Worm (Caenorhabditis elegans) whole organism, early embryonic: ENCODE results near the gene C25H3.1.

Source experiments
- B0310.2 ChIP-seq: sonication (generic microtip); optimal IDR thresholded peaks from 2 replicates; lab custom pipeline; 2016; ENCODE audit warnings: mild to moderate bottlenecking, missing genetic modification characterization, missing compliant biosample characterization
- F13C5.2 ChIP-seq: sonication (generic microtip); optimal IDR thresholded peaks from 2 replicates; lab custom pipeline; 2017; ENCODE audit warnings: mild to moderate bottlenecking, missing genetic modification characterization, inconsistent platforms, missing compliant biosample characterization
- aly-1 ChIP-seq: sonication (generic microtip); optimal IDR thresholded peaks from 2 replicates; lab custom pipeline; 2016; ENCODE audit warnings: missing genetic modification characterization, missing compliant biosample characterization
- ama-1 ChIP-seq: fragments of 150-350 bp; optimal IDR thresholded peaks from 2 replicates; lab custom pipeline; 2014
- ceh-13 ChIP-seq: fragments of 200-800 bp; sonication (Bioruptor generic); optimal IDR thresholded peaks from 2 replicates; lab custom pipeline; 2018; ENCODE audit warnings: mild to moderate bottlenecking, missing genetic modification characterization, missing compliant biosample characterization
- ceh-36 ChIP-seq: sonication (generic microtip); optimal IDR thresholded peaks from 2 replicates; lab custom pipeline; 2016; ENCODE audit warnings: missing genetic modification characterization, inconsistent platforms, missing compliant biosample characterization
- ets-7 ChIP-seq: sonication (generic microtip); optimal IDR thresholded peaks from 2 replicates; lab custom pipeline; 2016; ENCODE audit warnings: missing genotype, missing genetic modification characterization, missing compliant biosample characterization
- flt-1 ChIP-seq: fragments of 200-800 bp; sonication (Bioruptor generic); IDR thresholded peaks from 2 replicates; pipeline ENCODE4 v1.3.6; 2022; ENCODE audit warnings: missing genetic modification characterization, missing compliant biosample characterization
- hmbx-1 ChIP-seq: sonication (generic microtip); optimal IDR thresholded peaks from 2 replicates; lab custom pipeline; 2016; ENCODE audit warnings: mild to moderate bottlenecking, missing genetic modification characterization, missing compliant biosample characterization
- hmg-4 ChIP-seq: fragments of 200-800 bp; sonication (Bioruptor generic); optimal IDR thresholded peaks from 2 replicates; lab custom pipeline; 2018; ENCODE audit warnings: mild to moderate bottlenecking, missing genetic modification characterization, missing compliant biosample characterization
- hnd-1 ChIP-seq: sonication (generic microtip); optimal IDR thresholded peaks from 2 replicates; lab custom pipeline; 2016; ENCODE audit warnings: missing genetic modification characterization, missing compliant biosample characterization
- pes-1 ChIP-seq: fragments of 200-800 bp; sonication (Bioruptor generic); IDR thresholded peaks from 2 replicates; pipeline ENCODE4 v1.3.6; 2022; ENCODE audit warnings: missing genetic modification reagents, missing genetic modification characterization, missing compliant biosample characterization
- scrt-1 ChIP-seq: fragments of 200-800 bp; sonication (Bioruptor generic); IDR thresholded peaks from 2 replicates; pipeline ENCODE4 v1.3.6; 2022; ENCODE audit warnings: missing genetic modification characterization, missing compliant biosample characterization
- sea-1 ChIP-seq: fragments of 200-800 bp; sonication (Bioruptor generic); conservative IDR thresholded peaks from 2 replicates; pipeline ENCODE4 v1.3.6; 2022; ENCODE audit warnings: missing genetic modification characterization, missing compliant biosample characterization
- tbx-11 ChIP-seq: fragments of 200-800 bp; sonication (Bioruptor generic); IDR thresholded peaks from 2 replicates; pipeline ENCODE4 v1.3.6; 2022; ENCODE audit warnings: missing genetic modification characterization, missing compliant biosample characterization
- tbx-37 ChIP-seq: fragments of 200-800 bp; sonication (Bioruptor generic); conservative IDR thresholded peaks from 2 replicates; pipeline ENCODE4 v1.3.6; 2022; ENCODE audit warnings: missing genetic modification reagents, missing genetic modification characterization, missing compliant biosample characterization
- tra-4 ChIP-seq: sonication (generic microtip); optimal IDR thresholded peaks from 2 replicates; lab custom pipeline; 2017; ENCODE audit warnings: missing genetic modification characterization, missing compliant biosample characterization

Gene C25H3.1

DNA sequence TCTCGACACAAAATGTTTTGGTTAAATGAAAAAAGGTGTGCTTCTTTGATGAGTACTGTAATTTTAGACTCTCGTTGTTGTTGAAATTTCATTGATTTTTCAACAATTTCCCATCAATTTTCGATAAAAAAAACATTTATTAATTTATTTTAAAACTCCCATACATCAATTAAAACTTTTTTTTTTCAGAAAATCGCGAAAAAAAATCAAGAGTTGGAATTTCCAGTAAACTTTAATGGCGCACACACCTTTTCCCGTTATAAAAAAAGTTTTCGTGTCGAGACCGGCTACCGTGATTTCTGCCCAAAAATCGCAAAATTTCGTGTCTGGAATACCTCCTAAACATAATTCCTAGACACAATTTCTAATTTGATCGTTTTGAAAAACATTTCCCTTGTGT is 4.1 kb upstream of the C25H3.1 start, which contains the start of gene C25H3.14:
Gene C25H3.14 (plus strand): TSS at position 301 of the 400 bp plus-strand sequence.
- no peak for TF ChIP-seq aly-1 (tag; lab: Kevin White, UChicago)
- TF ChIP-seq pes-1 (GFP tag; lab: Robert Waterston, UW) = no peak
- TF ChIP-seq F13C5.2 = no peak
- TF ChIP-seq ceh-13 (GFP tag; lab: Kevin White, UChicago) = no peak
- no peak for TF ChIP-seq ets-7 (tag; lab: Kevin White, UChicago)
- no peak for TF ChIP-seq scrt-1 (GFP tag; lab: Robert Waterston, UW)
- no peak for TF ChIP-seq ama-1 (lab: Kevin White, UChicago)
- TF ChIP-seq tbx-11 (GFP tag; lab: Robert Waterston, UW) = no peak

- TF ChIP-seq F13C5.2 (no peak), B0310.2 (tag; lab: Kevin White, UChicago) (no peak), flt-1 (GFP tag; lab: Robert Waterston, UW) (no peak), hnd-1 (tag; lab: Kevin White, UChicago) (no peak), aly-1 (tag; lab: Kevin White, UChicago) (no peak), hmg-4 (no peak), hmbx-1 (tag; lab: Kevin White, UChicago) (no peak), ceh-36 (no peak), ceh-13 (GFP tag; lab: Kevin White, UChicago) (no peak), tbx-11 (GFP tag; lab: Robert Waterston, UW) (no peak), pes-1 (GFP tag; lab: Robert Waterston, UW) (no peak), sea-1 (GFP tag; lab: Robert Waterston, UW) (no peak), ets-7 (tag; lab: Kevin White, UChicago) (no peak), tra-4 (tag; lab: Kevin White, UChicago) (no peak), ama-1 (lab: Kevin White, UChicago) (no peak), scrt-1 (GFP tag; lab: Robert Waterston, UW) (no peak), tbx-37 (GFP tag; lab: Robert Waterston, UW) (no peak)
These were observed 2.7 kb upstream of the C25H3.1 start for ce11 chrII:5696218-5696617.

DNA sequence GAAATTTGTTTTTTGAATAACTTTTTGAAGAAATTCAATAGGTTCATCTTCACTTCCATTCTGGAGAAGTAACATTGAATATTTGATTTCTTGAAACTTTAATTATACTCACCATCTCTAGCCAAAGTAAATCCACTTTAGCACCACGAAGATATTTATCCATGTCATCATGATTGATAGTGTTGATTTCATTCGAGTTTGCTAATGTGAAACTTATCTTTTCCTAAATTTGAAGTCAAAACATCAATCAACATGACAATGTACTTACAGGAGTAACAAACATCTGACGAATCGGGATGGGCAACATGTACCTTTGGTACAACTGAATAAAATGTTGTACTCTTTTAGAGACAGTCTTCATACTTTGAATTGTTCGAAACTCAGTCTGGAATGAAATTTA is 1.5 kb upstream of the C25H3.1 start:
- TF ChIP-seq hmbx-1 (tag; lab: Kevin White, UChicago) (no peak), tbx-37 (GFP tag; lab: Robert Waterston, UW) (no peak), tbx-11 (GFP tag; lab: Robert Waterston, UW) (no peak), ceh-36 (no peak), B0310.2 (tag; lab: Kevin White, UChicago) (no peak), sea-1 (GFP tag; lab: Robert Waterston, UW) (no peak), aly-1 (tag; lab: Kevin White, UChicago) (no peak), tra-4 (tag; lab: Kevin White, UChicago) (no peak), pes-1 (GFP tag; lab: Robert Waterston, UW) (no peak), scrt-1 (GFP tag; lab: Robert Waterston, UW) (no peak), hmg-4 (no peak), F13C5.2 (no peak), ama-1 (lab: Kevin White, UChicago) (no peak), flt-1 (GFP tag; lab: Robert Waterston, UW) (no peak), ceh-13 (GFP tag; lab: Kevin White, UChicago) (no peak), hnd-1 (tag; lab: Kevin White, UChicago) (no peak)

- TF ChIP-seq ets-7 (tag; lab: Kevin White, UChicago) = no peak
- no peak for TF ChIP-seq tbx-37 (GFP tag; lab: Robert Waterston, UW)
- TF ChIP-seq sea-1 (GFP tag; lab: Robert Waterston, UW) = no peak
- TF ChIP-seq pes-1 (GFP tag; lab: Robert Waterston, UW) = no peak
- TF ChIP-seq scrt-1 (GFP tag; lab: Robert Waterston, UW) = no peak
- no peak for TF ChIP-seq F13C5.2
- no peak for TF ChIP-seq tbx-11 (GFP tag; lab: Robert Waterston, UW)
- TF ChIP-seq ceh-36 = no peak
- TF ChIP-seq hnd-1 (tag; lab: Kevin White, UChicago) = no peak
- TF ChIP-seq tra-4 (tag; lab: Kevin White, UChicago) = no peak
- TF ChIP-seq ceh-13 (GFP tag; lab: Kevin White, UChicago) = no peak
- no peak for TF ChIP-seq flt-1 (GFP tag; lab: Robert Waterston, UW)
These were observed 617 bp upstream of the C25H3.1 start for ce11 chrII:5698254-5698653.

DNA sequence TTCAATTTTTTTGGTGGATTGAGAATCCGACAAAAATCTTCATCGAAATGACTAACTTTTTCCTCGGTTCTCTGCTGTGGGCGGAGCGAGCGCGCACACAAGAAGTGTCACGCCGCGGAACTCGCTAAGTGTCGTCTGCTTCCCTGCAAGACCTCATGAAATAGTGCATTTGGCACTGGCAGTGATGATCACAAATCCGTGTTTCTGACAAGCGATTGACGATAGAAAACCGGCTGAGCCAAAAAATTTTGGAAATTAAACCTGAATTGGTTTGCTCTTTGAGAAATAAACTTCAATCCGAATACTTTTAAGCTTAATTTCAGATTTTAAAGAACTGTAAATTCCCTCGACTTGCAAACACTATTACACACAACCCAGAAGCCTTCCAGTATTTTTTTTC is 2.6 kb downstream of the C25H3.1 start:
- TF ChIP-seq hmbx-1 (tag; lab: Kevin White, UChicago) (no peak), tbx-37 (GFP tag; lab: Robert Waterston, UW) (no peak), F13C5.2 (no peak), hnd-1 (tag; lab: Kevin White, UChicago) (no peak), hmg-4 (no peak), ama-1 (lab: Kevin White, UChicago) (peak; percentile 70), scrt-1 (GFP tag; lab: Robert Waterston, UW) (no peak), ets-7 (tag; lab: Kevin White, UChicago) (no peak), tbx-11 (GFP tag; lab: Robert Waterston, UW) (no peak)

DNA sequence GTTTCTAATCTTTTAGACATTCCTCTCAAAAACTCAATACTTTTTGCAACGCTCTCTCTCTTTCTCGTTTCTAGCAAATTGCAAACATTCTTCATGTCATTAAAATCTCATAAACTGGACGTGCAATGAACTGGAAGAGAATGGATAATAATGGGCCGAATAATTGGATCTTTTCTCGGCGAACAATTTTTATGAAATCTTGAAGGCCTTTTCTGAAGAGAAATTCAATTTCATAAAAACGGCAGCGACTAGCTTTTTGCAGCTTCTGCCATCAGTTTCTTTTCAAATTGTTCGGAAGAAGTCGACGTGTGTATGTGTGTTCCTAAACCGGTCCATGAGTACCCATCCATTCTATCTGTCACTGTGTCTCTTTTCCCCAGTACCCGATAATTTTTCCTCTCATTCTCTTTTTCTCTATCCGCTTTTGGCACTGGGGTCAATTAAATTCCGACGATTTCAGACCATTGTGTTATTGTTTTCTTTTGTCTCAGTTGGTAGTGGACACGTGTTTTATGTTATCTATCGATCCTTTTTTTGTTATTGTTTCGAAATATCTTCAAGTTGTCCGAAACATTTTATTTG is 3.8 kb downstream of the C25H3.1 start:
- TF ChIP-seq flt-1 (GFP tag; lab: Robert Waterston, UW) (no peak), sea-1 (GFP tag; lab: Robert Waterston, UW) (no peak), B0310.2 (tag; lab: Kevin White, UChicago) (no peak), ceh-36 (no peak), tra-4 (tag; lab: Kevin White, UChicago) (no peak), tbx-37 (GFP tag; lab: Robert Waterston, UW) (no peak)

- no peak for TF ChIP-seq hnd-1 (tag; lab: Kevin White, UChicago)
- TF ChIP-seq hmbx-1 (tag; lab: Kevin White, UChicago) = no peak
- TF ChIP-seq ets-7 (tag; lab: Kevin White, UChicago) = no peak
- TF ChIP-seq pes-1 (GFP tag; lab: Robert Waterston, UW) = no peak
- no peak for TF ChIP-seq aly-1 (tag; lab: Kevin White, UChicago)
- no peak for TF ChIP-seq scrt-1 (GFP tag; lab: Robert Waterston, UW)
- TF ChIP-seq ama-1 (lab: Kevin White, UChicago) = no peak
- no peak for TF ChIP-seq sea-1 (GFP tag; lab: Robert Waterston, UW)
These were observed 5.6 kb downstream of the C25H3.1 start for ce11 chrII:5704479-5704878.
